Worm (Caenorhabditis elegans): ENCODE data around the gene Y82E9BL.6.

DNA sequence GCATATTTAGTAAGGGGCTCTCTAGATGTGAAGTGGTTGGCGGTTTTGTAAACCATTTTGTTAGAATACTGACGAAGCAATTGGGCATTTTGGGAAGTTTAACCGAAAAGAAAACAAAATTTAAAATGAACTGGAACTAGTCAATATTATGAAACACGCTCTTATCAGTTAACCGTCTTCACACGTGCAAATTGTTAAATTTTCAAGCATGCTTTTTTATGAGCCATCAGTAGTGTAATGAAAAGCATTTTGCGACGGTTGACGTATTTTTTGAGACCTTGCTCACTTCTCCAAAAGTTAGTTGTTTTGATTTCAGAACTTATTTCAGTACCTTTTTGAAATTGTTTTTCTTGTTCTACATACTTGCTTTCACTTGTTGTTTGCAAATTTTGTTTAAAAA is 3.7 kb upstream of the Y82E9BL.6 start, which contains the start of gene fbxa-25:
- TF ChIP-seq aha-1 (tag) (no peak), nhr-76 (tag; optimal IDR thresholded peaks at IDR 0.05) (no peak), ama-1 (optimal IDR thresholded peaks at IDR 0.05) (no peak), mep-1 (tag; optimal IDR thresholded peaks at IDR 0.05) (no peak), zip-2 (tag; optimal IDR thresholded peaks at IDR 0.05) (no peak), unc-62 (GFP tag; optimal IDR thresholded peaks at IDR 0.05 in 1 of 2) (no peak), unc-62 (tag; optimal IDR thresholded peaks at IDR 0.05) (no peak), nhr-237 (tag; optimal IDR thresholded peaks at IDR 0.05) (no peak)

Measured in whole organism, L4 larva.